Worm (Caenorhabditis elegans): ENCODE results near the gene atn-1.
A peak's percentile ranks its signal among the peaks of the same experiment; 100 is the strongest.

atn-1 gene

ce11 chrV:12497725-12498263 lies 19.6 kb downstream of the atn-1 start, which contains the start of the genes W04D2.4 and rbm-25 (continued):
- TF ChIP-seq elt-2 (tag; optimal IDR thresholded peaks at IDR 0.05) (peak; percentile 60), egl-13 (tag; optimal IDR thresholded peaks at IDR 0.05) (peak; percentile 71), Y116A8C.19 (tag; optimal IDR thresholded peaks at IDR 0.05; ENCODE audit: borderline replicate concordance) (no peak), nhr-47 (tag; optimal IDR thresholded peaks at IDR 0.05) (peak; percentile 92), unc-130 (tag; optimal IDR thresholded peaks at IDR 0.05) (peak; percentile 81), lin-15B (tag; optimal IDR thresholded peaks at IDR 0.05) (peak; percentile 23), ztf-4 (tag; optimal IDR thresholded peaks at IDR 0.05) (peak; percentile 57), nhr-237 (tag; optimal IDR thresholded peaks at IDR 0.05) (peak; percentile 28), vab-15 (tag; optimal IDR thresholded peaks at IDR 0.05) (no peak), lin-39 (tag; optimal IDR thresholded peaks at IDR 0.05) (peak; percentile 81), aha-1 (tag; optimal IDR thresholded peaks at IDR 0.05) (peak; percentile 23), snu-23 (GFP tag; optimal IDR thresholded peaks at IDR 0.05) (peak; percentile 90), lin-14 (GFP tag; optimal IDR thresholded peaks at IDR 0.05) (peak; percentile 87), nhr-20 (tag; optimal IDR thresholded peaks at IDR 0.05) (peak; percentile 86), C04F5.9 (tag; optimal IDR thresholded peaks at IDR 0.05) (peak; percentile 41), ceh-8 (GFP tag; optimal IDR thresholded peaks at IDR 0.05) (peak; percentile 32), fkh-4 (tag; optimal IDR thresholded peaks at IDR 0.05; ENCODE audit: borderline replicate concordance) (peak; percentile 30), unc-30 (tag; optimal IDR thresholded peaks at IDR 0.05) (no peak), C34B4.2 (tag; optimal IDR thresholded peaks at IDR 0.05) (no peak), fkh-10 (GFP tag; optimal IDR thresholded peaks at IDR 0.05) (no peak), pag-3 (tag; optimal IDR thresholded peaks at IDR 0.05; ENCODE audit: borderline replicate concordance, insufficient read depth) (no peak), elt-3 (tag; optimal IDR thresholded peaks at IDR 0.05) (peak in 2 of 6 experiments; percentile 56 to 73), nhr-90 (tag; optimal IDR thresholded peaks at IDR 0.05; ENCODE audit: poor library complexity) (peak; percentile 86), snpc-4 (tag; optimal IDR thresholded peaks at IDR 0.05) (peak; percentile 94), mep-1 (tag; optimal IDR thresholded peaks at IDR 0.05) (peak; percentile 98), nhr-71 (tag; optimal IDR thresholded peaks at IDR 0.05) (peak; percentile 92), aly-2 (tag; optimal IDR thresholded peaks at IDR 0.05) (peak; percentile 25), ztf-11 (tag; optimal IDR thresholded peaks at IDR 0.05) (peak in 1 of 2 experiments; percentile 40), egl-27 (tag; optimal IDR thresholded peaks at IDR 0.05) (no peak), sox-4 (tag; optimal IDR thresholded peaks at IDR 0.05) (peak; percentile 78), nhr-28 (tag; optimal IDR thresholded peaks at IDR 0.05) (no peak), lir-3 (tag; optimal IDR thresholded peaks at IDR 0.05; ENCODE audit: poor library complexity) (peak; percentile 60), lin-35 (GFP tag; optimal IDR thresholded peaks at IDR 0.05) (peak; percentile 76 to 85), zip-4 (GFP tag; optimal IDR thresholded peaks at IDR 0.05) (peak; percentile 5), ets-5 (GFP tag; IDR thresholded peaks at IDR 0.05) (no peak), ceh-82 (tag; optimal IDR thresholded peaks at IDR 0.05) (peak; percentile 63 to 77 (median 77)), unc-98 (GFP tag; IDR thresholded peaks at IDR 0.05) (no peak), mef-2 (tag; optimal IDR thresholded peaks at IDR 0.05) (no peak), nhr-85 (tag) (peak; percentile 90), mab-9 (GFP tag; IDR thresholded peaks at IDR 0.05) (0 out of 2 replicates have a peak, but pooled peaks have one; percentile 25), ama-1 (optimal IDR thresholded peaks at IDR 0.05) (peak; percentile 75), C16A3.4 (tag; optimal IDR thresholded peaks at IDR 0.05) (peak; percentile 76), xbp-1 (tag; optimal IDR thresholded peaks at IDR 0.05) (peak; percentile 85), tlp-1 (tag; optimal IDR thresholded peaks at IDR 0.05) (no peak), nhr-11 (tag; optimal IDR thresholded peaks at IDR 0.05) (peak; percentile 50), jun-1 (tag; optimal IDR thresholded peaks at IDR 0.05) (peak; percentile 70), nhr-12 (tag; optimal IDR thresholded peaks at IDR 0.05) (no peak), blmp-1 (tag; optimal IDR thresholded peaks at IDR 0.05) (peak; percentile 80), swsn-7 (tag; optimal IDR thresholded peaks at IDR 0.05) (peak; percentile 90), rnt-1 (tag; optimal IDR thresholded peaks at IDR 0.05) (peak; percentile 87), irx-1 (tag; optimal IDR thresholded peaks at IDR 0.05) (peak; percentile 82), ceh-63 (GFP tag; optimal IDR thresholded peaks at IDR 0.05) (no peak)
